Worm (Caenorhabditis elegans): ENCODE data around the gene ZK355.3.

Gene ZK355.3

DNA sequence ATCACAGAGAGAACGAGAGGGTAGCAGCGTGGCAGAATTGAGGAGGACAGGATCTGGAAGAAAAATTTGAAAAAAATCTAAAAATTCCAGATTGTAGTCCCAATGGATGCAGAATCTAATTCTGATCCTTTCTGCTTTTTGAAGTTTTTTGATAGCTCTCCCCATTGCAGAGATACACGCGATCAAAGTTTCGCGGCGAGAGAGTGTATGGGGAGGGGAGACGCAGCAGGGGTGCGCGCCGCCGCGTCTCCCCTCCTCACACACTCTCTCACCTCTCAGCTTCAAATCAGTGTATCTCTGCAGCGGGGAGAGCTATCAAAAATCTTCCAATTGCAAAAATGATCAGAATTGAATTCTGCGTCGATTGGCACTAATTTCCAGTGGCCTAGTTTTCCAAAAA, 46.3 kb downstream of the ZK355.3 start:
- TF ChIP-seq lim-7 (GFP tag; IDR thresholded peaks at IDR 0.05) (peak; percentile 10; the same call in 1 of the 2 replicates), lin-1 (GFP tag; IDR thresholded peaks at IDR 0.05) (no peak), lin-38 (GFP tag; IDR thresholded peaks at IDR 0.05) (0 out of 2 replicates have a peak, but pooled peaks have one; percentile 7), set-16 (GFP tag; IDR thresholded peaks at IDR 0.05) (peak; percentile 54)

DNA sequence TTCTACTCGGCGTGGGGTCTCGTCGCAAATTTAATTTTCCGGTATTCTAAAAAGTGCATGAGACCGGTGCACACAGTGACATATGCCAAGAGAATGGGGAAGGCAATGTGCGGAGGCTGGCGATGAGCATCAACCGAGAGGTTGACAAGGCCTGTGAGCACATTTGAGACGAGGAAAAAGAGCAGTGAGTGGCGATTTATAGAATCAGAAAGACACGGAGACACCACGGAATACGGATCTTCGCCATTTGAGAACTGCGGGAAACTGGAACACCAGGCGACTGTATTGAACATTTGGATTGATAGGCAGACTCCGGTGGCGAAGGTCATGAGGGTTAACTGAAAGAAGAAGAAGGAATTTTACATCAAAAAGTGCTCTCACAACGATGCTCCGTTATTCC, 48.5 kb downstream of the ZK355.3 start:
- peak; percentile 92 for TF ChIP-seq aha-1 (tag)
- TF ChIP-seq dpl-1 (GFP tag; optimal IDR thresholded peaks at IDR 0.05): no peak
